Worm (Caenorhabditis elegans) whole organism, L4/young adult: ENCODE results near the gene H38K22.9.

Source experiments
- dao-5 ChIP-seq: sonication (generic microtip); optimal IDR thresholded peaks from 2 replicates; lab custom pipeline; 2016; ENCODE audit warnings: missing genotype, missing genetic modification characterization, moderate library complexity, missing compliant biosample characterization
- him-1 ChIP-seq: sonication (generic microtip); optimal IDR thresholded peaks from 2 replicates; lab custom pipeline; 2016; ENCODE audit warnings: missing genotype, missing genetic modification reagents, missing genetic modification characterization, missing compliant biosample characterization

DNA sequence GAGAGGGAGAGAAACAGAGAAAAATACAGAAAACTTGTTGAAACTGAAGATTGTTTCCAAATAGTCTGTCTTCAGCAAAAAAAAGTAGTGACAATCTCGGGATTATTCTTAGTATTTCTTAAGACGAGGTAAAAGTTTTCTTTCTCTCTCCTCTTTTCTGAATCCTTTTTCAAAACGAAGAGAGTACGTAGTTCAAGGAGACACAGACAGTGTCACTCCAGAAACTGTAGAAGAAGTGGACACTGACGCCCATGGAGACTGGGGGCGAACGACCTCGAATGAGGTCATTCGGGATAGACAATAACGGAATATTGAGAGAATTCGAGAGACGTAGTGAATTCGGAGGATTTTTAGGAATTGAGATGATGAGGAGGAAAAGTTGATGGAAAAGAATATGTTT is 7.0 kb downstream of the H38K22.9 start, which contains the start of gene gly-6:
- TF ChIP-seq him-1 (tag; lab: Kevin White, UChicago), result no peak
- no peak for TF ChIP-seq dao-5 (tag; lab: Kevin White, UChicago)
